Fruit fly (Drosophila melanogaster): ENCODE measurements around the gene Efa6.

Efa6 gene

dm6 chr3R:22626842-22627392, 39.4 kb downstream of the Efa6 start (continued):
- TF ChIP-seq Hr38 (GFP tag; optimal IDR thresholded peaks at IDR 0.05) (no peak), Gug (GFP tag; IDR thresholded peaks at IDR 0.05) (peak; percentile 71), ss (GFP tag; optimal IDR thresholded peaks at IDR 0.05) (peak; percentile 96), Ets21C (GFP tag; optimal IDR thresholded peaks at IDR 0.05) (no peak), topi (GFP tag; optimal IDR thresholded peaks at IDR 0.05) (no peak), net (GFP tag; optimal IDR thresholded peaks at IDR 0.05) (peak; percentile 76), dac (GFP tag; optimal IDR thresholded peaks at IDR 0.05) (peak; percentile 64), Sox15 (GFP tag; optimal IDR thresholded peaks at IDR 0.05) (no peak)

- TF ChIP-seq pdm3 (GFP tag; optimal IDR thresholded peaks at IDR 0.05), result peak; percentile 76
- peak; percentile 27; the same call in 1 of the 2 replicates for TF ChIP-seq CG15336 (GFP tag; IDR thresholded peaks at IDR 0.05)
- TF ChIP-seq net (GFP tag; optimal IDR thresholded peaks at IDR 0.05), result peak; percentile 44
- TF ChIP-seq CG6163 (GFP tag; IDR thresholded peaks at IDR 0.05), result peak; percentile 51; the same call in 1 of the 3 replicates
- TF ChIP-seq ss (GFP tag; optimal IDR thresholded peaks at IDR 0.05), result no peak
- no peak for TF ChIP-seq CG1621 (tag; optimal IDR thresholded peaks at IDR 0.05)
- TF ChIP-seq Eip75B (GFP tag; optimal IDR thresholded peaks at IDR 0.05), result peak; percentile 44
- TF ChIP-seq CG10669 (GFP tag; optimal IDR thresholded peaks at IDR 0.05), result no peak
- peak; percentile 87 for TF ChIP-seq Smox (GFP tag; optimal IDR thresholded peaks at IDR 0.05)
- TF ChIP-seq Ets21C (GFP tag; optimal IDR thresholded peaks at IDR 0.05), result peak; percentile 81
- TF ChIP-seq CG4318 (GFP tag; optimal IDR thresholded peaks at IDR 0.05), result no peak
- TF ChIP-seq topi (GFP tag; optimal IDR thresholded peaks at IDR 0.05), result peak; percentile 84
- TF ChIP-seq CG32006 (GFP tag; optimal IDR thresholded peaks at IDR 0.05), result peak; percentile 29
- no peak for TF ChIP-seq CG6276 (GFP tag; optimal IDR thresholded peaks at IDR 0.05)
- TF ChIP-seq CG10631 (GFP tag; optimal IDR thresholded peaks at IDR 0.05), result peak; percentile 36
- peak; percentile 51 for TF ChIP-seq Hr4 (GFP tag; optimal IDR thresholded peaks at IDR 0.05)
- no peak; the same call in 2 of the 3 replicates for TF ChIP-seq CG8119 (GFP tag; IDR thresholded peaks at IDR 0.05)
- TF ChIP-seq CG6792 (GFP tag; optimal IDR thresholded peaks at IDR 0.05), result peak; percentile 72
- TF ChIP-seq eg (GFP tag; IDR thresholded peaks at IDR 0.05), result 0 out of 3 replicates have a peak, but pooled peaks have one; percentile 20
- no peak for TF ChIP-seq CG11294 (GFP tag; IDR thresholded peaks at IDR 0.05)
- no peak for TF ChIP-seq fd59A (GFP tag; optimal IDR thresholded peaks at IDR 0.05)
- no peak for TF ChIP-seq Eip93F (GFP tag; optimal IDR thresholded peaks at IDR 0.05)
- peak; percentile 71 for TF ChIP-seq OdsH (GFP tag; optimal IDR thresholded peaks at IDR 0.05)
- TF ChIP-seq Sox15 (GFP tag; optimal IDR thresholded peaks at IDR 0.05), result peak; percentile 70
- no peak for TF ChIP-seq CG3032 (tag; optimal IDR thresholded peaks at IDR 0.05)
- TF ChIP-seq Met (GFP tag; optimal IDR thresholded peaks at IDR 0.05), result peak; percentile 91
- no peak for TF ChIP-seq CG9139 (GFP tag; optimal IDR thresholded peaks at IDR 0.05)
- TF ChIP-seq achi (GFP tag; optimal IDR thresholded peaks at IDR 0.05), result peak; percentile 65
- no peak for TF ChIP-seq Ets96B (tag; optimal IDR thresholded peaks at IDR 0.05)
- no peak for TF ChIP-seq CG6854 (GFP tag; optimal IDR thresholded peaks at IDR 0.05)
- TF ChIP-seq fkh (GFP tag; optimal IDR thresholded peaks at IDR 0.05), result no peak
- peak; percentile 48 for TF ChIP-seq cyc (GFP tag; optimal IDR thresholded peaks at IDR 0.05)
- TF ChIP-seq dac (GFP tag; optimal IDR thresholded peaks at IDR 0.05), result no peak
- TF ChIP-seq lz (GFP tag; optimal IDR thresholded peaks at IDR 0.05), result peak; percentile 81
- peak; percentile 89 for TF ChIP-seq Sox102F (GFP tag; optimal IDR thresholded peaks at IDR 0.05)
- TF ChIP-seq CG11762 (GFP tag; optimal IDR thresholded peaks at IDR 0.05; ENCODE audit: insufficient read depth), result no peak
- peak; percentile 81 for TF ChIP-seq Sox14 (GFP tag; optimal IDR thresholded peaks at IDR 0.05)
- TF ChIP-seq acj6 (GFP tag; optimal IDR thresholded peaks at IDR 0.05), result peak; percentile 79
- TF ChIP-seq Blimp-1 (GFP tag; optimal IDR thresholded peaks at IDR 0.05), result peak; percentile 17
- TF ChIP-seq CG34406 (GFP tag; optimal IDR thresholded peaks at IDR 0.05), result peak; percentile 75
- no peak for TF ChIP-seq CG8319 (GFP tag; optimal IDR thresholded peaks at IDR 0.05)
- no peak for TF ChIP-seq Hr38 (GFP tag; optimal IDR thresholded peaks at IDR 0.05)
- TF ChIP-seq CG6808 (GFP tag; optimal IDR thresholded peaks at IDR 0.05), result no peak
- TF ChIP-seq CG16779 (tag; optimal IDR thresholded peaks at IDR 0.05), result no peak
- TF ChIP-seq fd85E (GFP tag; optimal IDR thresholded peaks at IDR 0.05), result no peak
- peak; percentile 94 for TF ChIP-seq Hr39 (GFP tag; optimal IDR thresholded peaks at IDR 0.05)
- peak; percentile 79 for TF ChIP-seq svp (GFP tag)
These were observed 40.5 kb downstream of the Efa6 start for dm6 chr3R:22627936-22628513.

Measured in whole organism, prepupa.